Fruit fly (Drosophila melanogaster) Kc167 (cell line): ENCODE results near the gene CG11698.

Experiments used
- Myc ChIP-seq: fragments of >200 bp; optimal IDR thresholded peaks from 2 replicates; lab custom pipeline; 2017; ENCODE audit warnings: missing external identifiers
- Sin3A ChIP-seq: fragments of >200 bp; optimal IDR thresholded peaks from 2 replicates; lab custom pipeline; 2018; ENCODE audit warnings: missing external identifiers
- h ChIP-seq: fragments of >200 bp; optimal IDR thresholded peaks from 3 replicates; lab custom pipeline; 2018; ENCODE audit warnings: missing external identifiers
- insv ChIP-seq: fragments of >200 bp; optimal IDR thresholded peaks from 3 replicates; lab custom pipeline; 2018; ENCODE audit warnings: missing external identifiers
- psq ChIP-seq: fragments of >200 bp; optimal IDR thresholded peaks from 2 replicates; lab custom pipeline; 2017; ENCODE audit warnings: missing external identifiers
- ttk ChIP-seq: sonication (Bioruptor generic); optimal IDR thresholded peaks from 2 replicates; lab custom pipeline; 2017; ENCODE audit warnings: missing external identifiers

dm6 chr3R:8312037-8312436 is at the start of gene CG11698, which contains the start of gene CG11694:
- TF ChIP-seq h (lab: Kevin White, UChicago) = no peak
- TF ChIP-seq ttk = no peak
- no peak for TF ChIP-seq Myc (lab: Kevin White, UChicago)
- TF ChIP-seq Sin3A (lab: Kevin White, UChicago) = no peak
- TF ChIP-seq psq = no peak
- TF ChIP-seq insv = no peak
